Fruit fly (Drosophila melanogaster) whole organism, embryonic: ENCODE measurements around the gene CG14154.
A peak's percentile ranks its signal among the peaks of the same experiment; 100 is the strongest.

Source experiments
- Ada2b ChIP-seq: fragments of 200-800 bp; sonication (Bioruptor generic); IDR thresholded peaks from 2 replicates; pipeline ENCODE4 v1.3.6; 2022; ENCODE audit warnings: missing biosample characterization, missing genetic modification characterization
- Asciz ChIP-seq: fragments of 200-800 bp; sonication (Bioruptor generic); optimal IDR thresholded peaks from 2 replicates; lab custom pipeline; 2017; ENCODE audit warnings: missing biosample characterization, mild to moderate bottlenecking, missing genetic modification characterization, missing genetic modification reagents
- BEAF-32 ChIP-seq: fragments of 200-800 bp; sonication (Bioruptor generic); optimal IDR thresholded peaks from 3 replicates; lab custom pipeline; 2017; ENCODE audit warnings: missing biosample characterization, missing genetic modification characterization, mild to moderate bottlenecking, moderate library complexity, missing genetic modification reagents
- C15 ChIP-seq: fragments of 200-800 bp; sonication (Bioruptor generic); IDR thresholded peaks from 3 replicates; pipeline ENCODE4 v1.3.6; 2022; ENCODE audit warnings: missing biosample characterization, missing genetic modification characterization
- CG10462 ChIP-seq: fragments of 200-800 bp; sonication (Bioruptor generic); optimal IDR thresholded peaks from 2 replicates; lab custom pipeline; 2016; ENCODE audit warnings: missing biosample characterization, missing genetic modification characterization
- CG10565 ChIP-seq: fragments of 200-800 bp; sonication (Bioruptor generic); optimal IDR thresholded peaks from 3 replicates; lab custom pipeline; 2016; ENCODE audit warnings: missing biosample characterization, mild to moderate bottlenecking, missing genetic modification characterization
- CG12219 ChIP-seq: fragments of 200-800 bp; sonication (Bioruptor generic); optimal IDR thresholded peaks from 3 replicates; lab custom pipeline; 2018; ENCODE audit warnings: missing biosample characterization, mild to moderate bottlenecking, missing genetic modification characterization
- CG12744 ChIP-seq: fragments of 200-800 bp; sonication (Bioruptor generic); optimal IDR thresholded peaks from 2 replicates; lab custom pipeline; 2016; ENCODE audit warnings: missing biosample characterization, missing genetic modification characterization
- CG12769 ChIP-seq: fragments of 200-800 bp; sonication (Bioruptor generic); optimal IDR thresholded peaks from 2 replicates; lab custom pipeline; 2019; ENCODE audit warnings: missing biosample characterization, mild to moderate bottlenecking, missing genetic modification characterization, moderate library complexity
- CG12942 ChIP-seq: fragments of 200-800 bp; sonication (Bioruptor generic); optimal IDR thresholded peaks from 3 replicates; lab custom pipeline; 2016; ENCODE audit warnings: missing biosample characterization, missing genetic modification characterization
- CG13287 ChIP-seq: fragments of 200-800 bp; sonication (Bioruptor generic); IDR thresholded peaks from 2 replicates; pipeline ENCODE4 v1.3.6; 2022; ENCODE audit warnings: missing biosample characterization, missing genetic modification characterization; ENCODE audit not compliant: partially characterized antibody
- CG13775 ChIP-seq: fragments of 200-800 bp; sonication (Bioruptor generic); optimal IDR thresholded peaks from 3 replicates; lab custom pipeline; 2017; ENCODE audit warnings: missing biosample characterization, mild to moderate bottlenecking, missing genetic modification characterization
- CG14710 ChIP-seq: fragments of 200-800 bp; sonication (Bioruptor generic); optimal IDR thresholded peaks from 3 replicates; lab custom pipeline; 2019; ENCODE audit warnings: missing biosample characterization, mild to moderate bottlenecking, missing genetic modification characterization, moderate library complexity
- CG15601 ChIP-seq: fragments of 200-800 bp; sonication (Bioruptor generic); optimal IDR thresholded peaks from 3 replicates; lab custom pipeline; 2019; ENCODE audit warnings: missing biosample characterization, mild to moderate bottlenecking, missing genetic modification characterization, moderate library complexity
- CG17385 ChIP-seq: fragments of 200-800 bp; sonication (Bioruptor generic); optimal IDR thresholded peaks from 3 replicates; lab custom pipeline; 2018; ENCODE audit warnings: missing biosample characterization, mild to moderate bottlenecking, missing genetic modification characterization
- CG4707 ChIP-seq: fragments of 200-800 bp; sonication (Bioruptor generic); optimal IDR thresholded peaks from 2 replicates; lab custom pipeline; 2018; ENCODE audit warnings: missing biosample characterization, mild to moderate bottlenecking, missing genetic modification characterization, moderate library complexity
- CG5953 ChIP-seq: fragments of 200-800 bp; sonication (Bioruptor generic); IDR thresholded peaks from 2 replicates; pipeline ENCODE4 v1.3.6; 2022; ENCODE audit warnings: missing biosample characterization, missing genetic modification characterization
- CG8089 ChIP-seq: fragments of 200-800 bp; sonication (Bioruptor generic); optimal IDR thresholded peaks from 3 replicates; lab custom pipeline; 2016; ENCODE audit warnings: missing biosample characterization, missing genetic modification characterization
- CG8290 ChIP-seq, 3 experiments: fragments of 200-800 bp; sonication (Bioruptor generic); optimal IDR thresholded peaks; 2 replicates each; lab custom pipeline; 2016 to 2019; ENCODE audit warnings: missing biosample characterization in 3 of 3, missing genetic modification characterization in 3 of 3, mild to moderate bottlenecking in 2 of 3, moderate library complexity in 1 of 3
- CG9609 ChIP-seq: fragments of 200-800 bp; sonication (Bioruptor generic); optimal IDR thresholded peaks from 3 replicates; lab custom pipeline; 2016; ENCODE audit warnings: missing biosample characterization, missing genetic modification characterization
- CkIIα-i1 ChIP-seq: fragments of 200-800 bp; sonication (Bioruptor generic); IDR thresholded peaks from 2 replicates; pipeline ENCODE4 v1.3.6; 2022; ENCODE audit warnings: missing biosample characterization, missing genetic modification characterization
- Drgx ChIP-seq: fragments of 200-800 bp; sonication (Bioruptor generic); IDR thresholded peaks from 2 replicates; pipeline ENCODE4 v1.3.6; 2022; ENCODE audit warnings: missing biosample characterization, missing genetic modification characterization
- E2f1 ChIP-seq: fragments of 200-800 bp; sonication (Bioruptor generic); IDR thresholded peaks from 2 replicates; pipeline ENCODE4 v1.3.6; 2022; ENCODE audit warnings: missing biosample characterization, missing genetic modification characterization
- Hr3 ChIP-seq: fragments of 200-800 bp; sonication (Bioruptor generic); optimal IDR thresholded peaks from 3 replicates; lab custom pipeline; 2016; ENCODE audit warnings: missing biosample characterization, missing genetic modification characterization
- NfI ChIP-seq: fragments of 200-800 bp; sonication (Bioruptor generic); optimal IDR thresholded peaks from 3 replicates; lab custom pipeline; 2018; ENCODE audit warnings: missing biosample characterization, mild to moderate bottlenecking, missing genetic modification characterization, moderate library complexity
- PHDP ChIP-seq: fragments of 200-800 bp; sonication (Bioruptor generic); optimal IDR thresholded peaks from 3 replicates; lab custom pipeline; 2018; ENCODE audit warnings: missing biosample characterization, mild to moderate bottlenecking, missing genetic modification characterization, moderate library complexity
- Ptx1 ChIP-seq: fragments of 200-800 bp; sonication (Bioruptor generic); IDR thresholded peaks from 2 replicates; pipeline ENCODE4 v1.3.6; 2022; ENCODE audit warnings: missing biosample characterization, missing genetic modification characterization
- TFAM ChIP-seq: fragments of 200-800 bp; sonication (Bioruptor generic); optimal IDR thresholded peaks from 2 replicates; lab custom pipeline; 2017; ENCODE audit warnings: missing biosample characterization, missing genetic modification characterization, inconsistent platforms
- Vsx1 ChIP-seq: fragments of 200-800 bp; sonication (Bioruptor generic); optimal IDR thresholded peaks from 2 replicates; lab custom pipeline; 2017; ENCODE audit warnings: missing biosample characterization, mild to moderate bottlenecking, missing genetic modification characterization, missing genetic modification reagents
- YL-1 ChIP-seq: fragments of 200-800 bp; sonication (Bioruptor generic); optimal IDR thresholded peaks from 3 replicates; lab custom pipeline; 2017; ENCODE audit warnings: missing biosample characterization, mild to moderate bottlenecking, missing genetic modification characterization
- chif ChIP-seq, 2 experiments: fragments of 200-800 bp; sonication (Bioruptor generic); optimal IDR thresholded peaks; 3 replicates each; lab custom pipeline; 2016; ENCODE audit warnings: missing biosample characterization in 2 of 2, missing genetic modification characterization in 2 of 2
- chn ChIP-seq: fragments of 200-800 bp; sonication (Bioruptor generic); optimal IDR thresholded peaks from 2 replicates; lab custom pipeline; 2016; ENCODE audit warnings: missing biosample characterization, missing genetic modification characterization
- ci ChIP-seq: fragments of 200-800 bp; sonication (Bioruptor generic); IDR thresholded peaks from 3 replicates; pipeline ENCODE4 v1.3.6; 2022; ENCODE audit warnings: missing biosample characterization, missing genetic modification characterization
- dm ChIP-seq: fragments of 200-800 bp; sonication (Bioruptor generic); optimal IDR thresholded peaks from 3 replicates; lab custom pipeline; 2016; ENCODE audit warnings: missing biosample characterization, missing genetic modification characterization
- gfzf ChIP-seq: fragments of 200-800 bp; sonication (Bioruptor generic); optimal IDR thresholded peaks from 2 replicates; lab custom pipeline; 2016; ENCODE audit warnings: missing biosample characterization, mild to moderate bottlenecking, missing genetic modification characterization, moderate library complexity
- hkb ChIP-seq, 2 experiments: fragments of 200-800 bp in 1 of 2; fragments of >200 bp in 1 of 2; sonication (Bioruptor generic) in 1 of 2; IDR thresholded peaks in 1 of 2; optimal IDR thresholded peaks in 1 of 2; 2 replicates each; pipeline versions ENCODE4 v1.3.6 to Lab custom; 2017 to 2022; ENCODE audit warnings: missing biosample characterization in 1 of 2, missing genetic modification characterization in 1 of 2
- jumu ChIP-seq: fragments of 200-800 bp; sonication (Bioruptor generic); optimal IDR thresholded peaks from 3 replicates; lab custom pipeline; 2016; ENCODE audit warnings: missing biosample characterization, missing genetic modification characterization
- lab ChIP-seq: fragments of 200-800 bp; sonication (Bioruptor generic); optimal IDR thresholded peaks from 3 replicates; lab custom pipeline; 2017; ENCODE audit warnings: missing biosample characterization, missing genetic modification characterization, mild to moderate bottlenecking, moderate library complexity, missing genetic modification reagents
- mam ChIP-seq: fragments of 200-800 bp; sonication (Bioruptor generic); optimal IDR thresholded peaks from 3 replicates; lab custom pipeline; 2016; ENCODE audit warnings: missing biosample characterization, missing genetic modification characterization
- nerfin-1 ChIP-seq: fragments of 200-800 bp; sonication (Bioruptor generic); optimal IDR thresholded peaks from 3 replicates; lab custom pipeline; 2019; ENCODE audit warnings: missing biosample characterization, mild to moderate bottlenecking, missing genetic modification characterization, moderate library complexity
- onecut ChIP-seq: fragments of 200-800 bp; sonication (Bioruptor generic); IDR thresholded peaks from 2 replicates; pipeline ENCODE4 v1.3.6; 2022; ENCODE audit warnings: missing biosample characterization, missing genetic modification characterization
- pho ChIP-seq: fragments of 200-800 bp; sonication (Bioruptor generic); optimal IDR thresholded peaks from 2 replicates; lab custom pipeline; 2016; ENCODE audit warnings: missing biosample characterization, missing genetic modification characterization
- prd ChIP-seq, 3 experiments: fragments of >200 bp in 2 of 3; fragments of 200-800 bp in 1 of 3; sonication (Bioruptor generic) in 1 of 3; optimal IDR thresholded peaks in 2 of 3; IDR thresholded peaks in 1 of 3; 2 replicates in 2 of 3; 3 replicates in 1 of 3; pipeline versions ENCODE4 v1.3.6 to Lab custom; 2017 to 2022; ENCODE audit warnings: missing biosample characterization in 1 of 3, missing genetic modification characterization in 1 of 3
- tio ChIP-seq: fragments of 200-800 bp; sonication (Bioruptor generic); optimal IDR thresholded peaks from 2 replicates; lab custom pipeline; 2017; ENCODE audit warnings: missing biosample characterization, missing genetic modification characterization, inconsistent platforms
- unpg ChIP-seq: fragments of 200-800 bp; sonication (Bioruptor generic); optimal IDR thresholded peaks from 3 replicates; lab custom pipeline; 2018; ENCODE audit warnings: missing biosample characterization, mild to moderate bottlenecking, missing genetic modification characterization, moderate library complexity
- usp ChIP-seq: fragments of >200 bp; optimal IDR thresholded peaks from 2 replicates; lab custom pipeline; 2017; ENCODE audit warnings: missing biosample characterization, missing genetic modification characterization
- vnd ChIP-seq: fragments of 200-800 bp; sonication (Bioruptor generic); IDR thresholded peaks from 3 replicates; pipeline ENCODE4 v1.3.6; 2022; ENCODE audit warnings: missing biosample characterization, missing genetic modification characterization; ENCODE audit not compliant: partially characterized antibody
- z ChIP-seq: fragments of 200-800 bp; sonication (Bioruptor generic); IDR thresholded peaks from 3 replicates; pipeline ENCODE4 v1.3.6; 2022; ENCODE audit warnings: missing biosample characterization, missing genetic modification characterization

CG14154 gene

DNA sequence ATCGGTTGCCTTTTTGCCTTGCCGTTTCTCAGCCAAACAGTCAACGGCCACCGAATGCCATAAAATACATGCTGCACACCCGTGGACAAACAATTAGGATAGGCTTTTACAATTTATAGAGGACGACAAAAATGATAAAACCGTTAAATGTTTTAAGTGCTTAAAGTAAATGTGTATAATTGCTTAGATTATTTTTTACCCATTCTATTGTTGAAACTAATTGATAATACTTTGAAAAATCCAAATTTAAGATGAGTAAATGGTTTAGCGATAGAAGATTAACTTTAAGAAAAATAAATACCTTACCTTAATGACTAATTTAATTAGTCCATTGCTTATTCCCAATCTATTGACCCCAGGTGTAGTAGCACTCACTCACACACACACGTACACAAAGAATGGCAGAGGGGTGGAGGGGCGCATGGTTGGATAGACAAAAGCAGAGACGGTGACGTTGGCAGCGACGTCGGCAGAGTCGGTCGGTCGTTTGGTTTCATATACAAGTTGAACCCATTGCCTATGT, 36.9 kb downstream of the CG14154 start (continued):
- TF ChIP-seq lab (GFP tag; lab: Kevin White, UChicago) (peak; percentile 96), mam (GFP tag; lab: Kevin White, UChicago) (peak; percentile 88), chn (GFP tag; lab: Kevin White, UChicago) (peak; percentile 87), z (GFP tag; lab: Robert Waterston, UW) (peak; percentile 69; the same call in 1 of the 3 replicates), Drgx (GFP tag; lab: Robert Waterston, UW) (peak; percentile 90), Asciz (GFP tag; lab: Kevin White, UChicago) (peak; percentile 95), CG12769 (tag; lab: Kevin White, UChicago) (peak; percentile 81), dm (peak; percentile 79), CG13775 (GFP tag; lab: Kevin White, UChicago) (peak; percentile 95), onecut (GFP tag; lab: Robert Waterston, UW) (peak; percentile 91), usp (GFP tag; lab: Kevin White, UChicago) (no peak), prd (optimal IDR thresholded peaks at IDR 0.05; lab: Kevin White, UChicago) (no peak), prd (GFP tag; IDR thresholded peaks at IDR 0.05; lab: Robert Waterston, UW) (peak; percentile 95), CG10565 (GFP tag; lab: Kevin White, UChicago) (peak; percentile 40), chif (GFP tag; optimal IDR thresholded peaks at IDR 0.05; lab: Kevin White, UChicago) (peak; percentile 84 to 91), CG4707 (GFP tag; lab: Kevin White, UChicago) (peak; percentile 80), NfI (GFP tag; lab: Kevin White, UChicago) (peak; percentile 91), E2f1 (GFP tag; lab: Robert Waterston, UW) (peak; percentile 94), PHDP (tag; lab: Kevin White, UChicago) (peak; percentile 94), Vsx1 (GFP tag; lab: Kevin White, UChicago) (peak; percentile 94), CG12744 (GFP tag; lab: Kevin White, UChicago) (peak; percentile 78), gfzf (no peak), hkb (optimal IDR thresholded peaks at IDR 0.05; lab: Kevin White, UChicago) (no peak), hkb (GFP tag; IDR thresholded peaks at IDR 0.05; lab: Robert Waterston, UW) (peak; percentile 95), CG12942 (GFP tag; lab: Kevin White, UChicago) (peak; percentile 80), tio (GFP tag; lab: Kevin White, UChicago) (peak; percentile 92), CG5953 (GFP tag; lab: Robert Waterston, UW) (peak; percentile 87), CG14710 (tag; lab: Kevin White, UChicago) (peak; percentile 95), CG13287 (GFP tag; lab: Robert Waterston, UW) (no peak), jumu (peak; percentile 90), CkIIα-i1 (GFP tag; lab: Robert Waterston, UW) (0 out of 2 replicates have a peak, but pooled peaks have one; percentile 43), ci (GFP tag; lab: Robert Waterston, UW) (no peak; the same call in none of the 3 replicates), C15 (GFP tag; lab: Robert Waterston, UW) (peak; percentile 74; the same call in 2 of the 3 replicates), Ada2b (GFP tag; lab: Robert Waterston, UW) (peak; percentile 90), CG12219 (GFP tag; lab: Kevin White, UChicago) (peak; percentile 91), nerfin-1 (tag; lab: Kevin White, UChicago) (peak; percentile 93), CG8290 (GFP tag; optimal IDR thresholded peaks at IDR 0.05; lab: Kevin White, UChicago) (peak; percentile 79), CG8290 (tag; optimal IDR thresholded peaks at IDR 0.05; lab: Kevin White, UChicago) (peak; percentile 65 to 82), pho (GFP tag; lab: Kevin White, UChicago) (peak; percentile 92), BEAF-32 (GFP tag; lab: Kevin White, UChicago) (peak; percentile 6), YL-1 (GFP tag; lab: Kevin White, UChicago) (peak; percentile 89), vnd (GFP tag; lab: Robert Waterston, UW) (no peak), CG10462 (GFP tag; lab: Kevin White, UChicago) (peak; percentile 80), Ptx1 (GFP tag; lab: Robert Waterston, UW) (peak; percentile 95), Hr3 (peak; percentile 93), CG8089 (GFP tag; lab: Kevin White, UChicago) (peak; percentile 76), unpg (GFP tag; lab: Kevin White, UChicago) (peak; percentile 96), CG9609 (peak; percentile 85), CG15601 (tag; lab: Kevin White, UChicago) (peak; percentile 92), CG17385 (GFP tag; lab: Kevin White, UChicago) (peak; percentile 89), TFAM (peak; percentile 65)
